Worm (Caenorhabditis elegans) whole organism, L4/young adult: Measurements from ENCODE around the gene F22B5.4.

Experiments
- W03F9.2 ChIP-seq: fragments of 150-350 bp; optimal IDR thresholded peaks from 2 replicates; lab custom pipeline; 2014; ENCODE audit warnings: missing biosample characterization, missing genetic modification characterization
- dao-5 ChIP-seq: sonication (generic microtip); optimal IDR thresholded peaks from 2 replicates; lab custom pipeline; 2016; ENCODE audit warnings: missing genotype, missing genetic modification characterization, moderate library complexity, missing compliant biosample characterization
- him-1 ChIP-seq: sonication (generic microtip); optimal IDR thresholded peaks from 2 replicates; lab custom pipeline; 2016; ENCODE audit warnings: missing genotype, missing genetic modification reagents, missing genetic modification characterization, missing compliant biosample characterization

ce11 chrII:8471139-8471538, 21.6 kb downstream of the F22B5.4 start, which contains the start of gene M05D6.8:
- TF ChIP-seq him-1 (tag; lab: Kevin White, UChicago): no peak
- no peak for TF ChIP-seq dao-5 (tag; lab: Kevin White, UChicago)
- TF ChIP-seq W03F9.2: no peak
